Fruit fly (Drosophila melanogaster) whole organism, prepupa: ENCODE measurements around the gene mRpL44.

ENCODE experiments used
- Blimp-1 ChIP-seq: fragments of 200-800 bp; sonication (Bioruptor generic); optimal IDR thresholded peaks from 3 replicates; lab custom pipeline; 2017; ENCODE audit warnings: missing biosample characterization, missing genetic modification characterization, mild to moderate bottlenecking, moderate library complexity, missing genetic modification reagents
- CG11294 ChIP-seq: fragments of 200-800 bp; sonication (Bioruptor generic); IDR thresholded peaks from 2 replicates; pipeline ENCODE4 v1.3.6; 2022; ENCODE audit warnings: missing biosample characterization, missing genetic modification characterization
- CG11762 ChIP-seq: fragments of 200-800 bp; sonication (Bioruptor generic); optimal IDR thresholded peaks from 3 replicates; lab custom pipeline; 2016; ENCODE audit warnings: missing biosample characterization, missing genetic modification characterization; ENCODE audit not compliant: insufficient read depth
- CG11902 ChIP-seq: fragments of 200-800 bp; sonication (Bioruptor generic); optimal IDR thresholded peaks from 3 replicates; lab custom pipeline; 2016; ENCODE audit warnings: missing biosample characterization, missing genetic modification characterization
- CG15336 ChIP-seq: fragments of 200-800 bp; sonication (Bioruptor generic); IDR thresholded peaks from 2 replicates; pipeline ENCODE4 v1.3.6; 2022; ENCODE audit warnings: missing biosample characterization, missing genetic modification characterization
- CG1621 ChIP-seq: fragments of 200-800 bp; sonication (Bioruptor generic); optimal IDR thresholded peaks from 3 replicates; lab custom pipeline; 2018; ENCODE audit warnings: missing biosample characterization, mild to moderate bottlenecking, missing genetic modification characterization
- CG16779 ChIP-seq: fragments of 200-800 bp; sonication (Bioruptor generic); optimal IDR thresholded peaks from 3 replicates; lab custom pipeline; 2017; ENCODE audit warnings: missing biosample characterization, mild to moderate bottlenecking, missing genetic modification characterization
- CG31627 ChIP-seq: fragments of 200-800 bp; sonication (Bioruptor generic); optimal IDR thresholded peaks from 3 replicates; lab custom pipeline; 2016; ENCODE audit warnings: missing biosample characterization, missing genetic modification characterization
- CG32006 ChIP-seq: fragments of 200-800 bp; sonication (Bioruptor generic); optimal IDR thresholded peaks from 3 replicates; lab custom pipeline; 2017; ENCODE audit warnings: missing biosample characterization, mild to moderate bottlenecking, missing genetic modification characterization
- CG34406 ChIP-seq: fragments of 200-800 bp; sonication (Bioruptor generic); optimal IDR thresholded peaks from 3 replicates; lab custom pipeline; 2016; ENCODE audit warnings: missing biosample characterization, missing genetic modification characterization
- CG3919 ChIP-seq: fragments of 200-800 bp; sonication (Bioruptor generic); optimal IDR thresholded peaks from 3 replicates; lab custom pipeline; 2016; ENCODE audit warnings: missing biosample characterization, missing genetic modification characterization
- CG4318 ChIP-seq: fragments of 200-800 bp; sonication (Bioruptor generic); optimal IDR thresholded peaks from 3 replicates; lab custom pipeline; 2017; ENCODE audit warnings: missing biosample characterization, mild to moderate bottlenecking, missing genetic modification characterization
- CG6163 ChIP-seq: fragments of 200-800 bp; sonication (Bioruptor generic); IDR thresholded peaks from 3 replicates; pipeline ENCODE4 v1.3.6; 2022; ENCODE audit warnings: missing biosample characterization, missing genetic modification characterization
- CG6792 ChIP-seq: fragments of 200-800 bp; sonication (Bioruptor generic); optimal IDR thresholded peaks from 3 replicates; lab custom pipeline; 2016; ENCODE audit warnings: missing biosample characterization, missing genetic modification characterization
- CG6808 ChIP-seq: fragments of 200-800 bp; sonication (Bioruptor generic); optimal IDR thresholded peaks from 3 replicates; lab custom pipeline; 2017; ENCODE audit warnings: missing biosample characterization, missing genetic modification characterization, mild to moderate bottlenecking, moderate library complexity, missing genetic modification reagents
- CG6854 ChIP-seq: fragments of 200-800 bp; sonication (Bioruptor generic); optimal IDR thresholded peaks from 2 replicates; lab custom pipeline; 2017; ENCODE audit warnings: missing biosample characterization, mild to moderate bottlenecking, missing genetic modification characterization
- CG7368 ChIP-seq: fragments of 200-800 bp; sonication (Bioruptor generic); optimal IDR thresholded peaks from 3 replicates; lab custom pipeline; 2016; ENCODE audit warnings: missing biosample characterization, missing genetic modification characterization
- CG8119 ChIP-seq: fragments of 200-800 bp; sonication (Bioruptor generic); IDR thresholded peaks from 3 replicates; pipeline ENCODE4 v1.3.6; 2022; ENCODE audit warnings: missing biosample characterization, missing genetic modification characterization
- CG8319 ChIP-seq: fragments of 200-800 bp; sonication (Bioruptor generic); optimal IDR thresholded peaks from 3 replicates; lab custom pipeline; 2016; ENCODE audit warnings: missing biosample characterization, missing genetic modification characterization
- CG8632 ChIP-seq: fragments of 200-800 bp; sonication (Bioruptor generic); optimal IDR thresholded peaks from 3 replicates; lab custom pipeline; 2016; ENCODE audit warnings: missing biosample characterization, missing genetic modification characterization
- Eip75B ChIP-seq: fragments of 200-800 bp; sonication (Bioruptor generic); optimal IDR thresholded peaks from 3 replicates; lab custom pipeline; 2016; ENCODE audit warnings: missing biosample characterization, missing genetic modification characterization
- Eip78C ChIP-seq: fragments of 200-800 bp; sonication (Bioruptor generic); peaks from one replicate; lab custom pipeline; 2016; ENCODE audit warnings: missing biosample characterization, missing genetic modification characterization
- Eip93F ChIP-seq: fragments of 200-800 bp; sonication (Bioruptor generic); optimal IDR thresholded peaks from 2 replicates; lab custom pipeline; 2016; ENCODE audit warnings: missing biosample characterization, mild to moderate bottlenecking, missing genetic modification characterization
- Ets21C ChIP-seq: fragments of 200-800 bp; sonication (Bioruptor generic); optimal IDR thresholded peaks from 3 replicates; lab custom pipeline; 2016; ENCODE audit warnings: missing biosample characterization, missing genetic modification characterization
- Ets96B ChIP-seq: fragments of 200-800 bp; optimal IDR thresholded peaks from 2 replicates; lab custom pipeline; 2019; ENCODE audit warnings: missing biosample characterization, mild to moderate bottlenecking, missing genetic modification characterization, moderate library complexity
- Gug ChIP-seq: fragments of 200-800 bp; sonication (Bioruptor generic); IDR thresholded peaks from 2 replicates; pipeline ENCODE4 v1.3.6; 2022; ENCODE audit warnings: missing biosample characterization, missing genetic modification characterization
- Hr38 ChIP-seq: sonication (Bioruptor generic); optimal IDR thresholded peaks from 2 replicates; lab custom pipeline; 2016; ENCODE audit warnings: missing biosample characterization, missing genetic modification characterization
- Hr39 ChIP-seq: fragments of 200-800 bp; sonication (Bioruptor generic); optimal IDR thresholded peaks from 2 replicates; lab custom pipeline; 2016; ENCODE audit warnings: missing biosample characterization, missing genetic modification characterization
- Hr4 ChIP-seq: fragments of 200-800 bp; sonication (Bioruptor generic); optimal IDR thresholded peaks from 3 replicates; lab custom pipeline; 2016; ENCODE audit warnings: missing biosample characterization, missing genetic modification characterization
- Lpt ChIP-seq: fragments of 200-800 bp; sonication (Bioruptor generic); optimal IDR thresholded peaks from 3 replicates; lab custom pipeline; 2016; ENCODE audit warnings: missing biosample characterization, missing genetic modification characterization
- Met ChIP-seq: fragments of 200-800 bp; sonication (Bioruptor generic); optimal IDR thresholded peaks from 3 replicates; lab custom pipeline; 2016; ENCODE audit warnings: missing biosample characterization, missing genetic modification characterization
- OdsH ChIP-seq: fragments of 200-800 bp; sonication (Bioruptor generic); optimal IDR thresholded peaks from 3 replicates; lab custom pipeline; 2016; ENCODE audit warnings: missing biosample characterization, missing genetic modification characterization
- Smox ChIP-seq: fragments of 200-800 bp; sonication (Bioruptor generic); optimal IDR thresholded peaks from 3 replicates; lab custom pipeline; 2016; ENCODE audit warnings: missing biosample characterization, missing genetic modification characterization
- Sox102F ChIP-seq: fragments of 200-800 bp; sonication (Bioruptor generic); optimal IDR thresholded peaks from 2 replicates; lab custom pipeline; 2016; ENCODE audit warnings: missing biosample characterization, mild to moderate bottlenecking, missing genetic modification characterization
- Sox14 ChIP-seq: fragments of 200-800 bp; sonication (Bioruptor generic); optimal IDR thresholded peaks from 3 replicates; lab custom pipeline; 2016; ENCODE audit warnings: missing biosample characterization, missing genetic modification characterization
- Sox15 ChIP-seq: fragments of 200-800 bp; sonication (Bioruptor generic); optimal IDR thresholded peaks from 3 replicates; lab custom pipeline; 2016; ENCODE audit warnings: missing biosample characterization, missing genetic modification characterization
- achi ChIP-seq: fragments of 200-800 bp; sonication (Bioruptor generic); optimal IDR thresholded peaks from 3 replicates; lab custom pipeline; 2016; ENCODE audit warnings: missing biosample characterization, missing genetic modification characterization
- acj6 ChIP-seq: fragments of 200-800 bp; sonication (Bioruptor generic); optimal IDR thresholded peaks from 3 replicates; lab custom pipeline; 2016; ENCODE audit warnings: missing biosample characterization, missing genetic modification characterization
- cyc ChIP-seq: fragments of 200-800 bp; sonication (Bioruptor generic); optimal IDR thresholded peaks from 3 replicates; lab custom pipeline; 2016; ENCODE audit warnings: missing biosample characterization, missing genetic modification characterization
- dac ChIP-seq: fragments of 200-800 bp; sonication (Bioruptor generic); optimal IDR thresholded peaks from 2 replicates; lab custom pipeline; 2017; ENCODE audit warnings: missing biosample characterization, mild to moderate bottlenecking, missing genetic modification characterization
- dsx ChIP-seq: fragments of 200-800 bp; optimal IDR thresholded peaks from 3 replicates; lab custom pipeline; 2019; ENCODE audit warnings: missing biosample characterization, mild to moderate bottlenecking, missing genetic modification characterization, moderate library complexity; ENCODE audit not compliant: poor library complexity, severe bottlenecking
- eg ChIP-seq: fragments of 200-800 bp; sonication (Bioruptor generic); IDR thresholded peaks from 3 replicates; pipeline ENCODE4 v1.3.6; 2022; ENCODE audit warnings: missing biosample characterization, missing genetic modification characterization
- esn ChIP-seq: fragments of 200-800 bp; sonication (Bioruptor generic); optimal IDR thresholded peaks from 2 replicates; lab custom pipeline; 2016; ENCODE audit warnings: missing biosample characterization, mild to moderate bottlenecking, missing genetic modification characterization, moderate library complexity
- fd59A ChIP-seq: fragments of 200-800 bp; sonication (Bioruptor generic); optimal IDR thresholded peaks from 2 replicates; lab custom pipeline; 2017; ENCODE audit warnings: missing biosample characterization, mild to moderate bottlenecking, missing genetic modification characterization, missing genetic modification reagents
- fd85E ChIP-seq: fragments of 200-800 bp; sonication (Bioruptor generic); optimal IDR thresholded peaks from 3 replicates; lab custom pipeline; 2016; ENCODE audit warnings: missing biosample characterization, missing genetic modification characterization
- fkh ChIP-seq: fragments of 200-800 bp; sonication (Bioruptor generic); optimal IDR thresholded peaks from 3 replicates; lab custom pipeline; 2017; ENCODE audit warnings: missing biosample characterization, mild to moderate bottlenecking, missing genetic modification characterization, moderate library complexity
- net ChIP-seq: fragments of 200-800 bp; sonication (Bioruptor generic); optimal IDR thresholded peaks from 3 replicates; lab custom pipeline; 2016; ENCODE audit warnings: missing biosample characterization, missing genetic modification characterization
- pdm3 ChIP-seq: fragments of 200-800 bp; sonication (Bioruptor generic); optimal IDR thresholded peaks from 3 replicates; lab custom pipeline; 2016; ENCODE audit warnings: missing biosample characterization, missing genetic modification characterization
- salr ChIP-seq, 2 experiments: fragments of 200-800 bp; sonication (Bioruptor generic); optimal IDR thresholded peaks; 3 replicates each; lab custom pipeline; 2016 to 2018; ENCODE audit warnings: missing biosample characterization in 2 of 2, missing genetic modification characterization in 2 of 2, mild to moderate bottlenecking in 1 of 2
- spab ChIP-seq: fragments of 200-800 bp; sonication (Bioruptor generic); optimal IDR thresholded peaks from 2 replicates; lab custom pipeline; 2017; ENCODE audit warnings: missing biosample characterization, mild to moderate bottlenecking, missing genetic modification characterization, missing genetic modification reagents
- svp ChIP-seq: fragments of 200-800 bp; sonication (Bioruptor generic); peaks from one replicate; lab custom pipeline; 2016; ENCODE audit warnings: missing biosample characterization, missing genetic modification characterization
- topi ChIP-seq: fragments of 200-800 bp; sonication (Bioruptor generic); optimal IDR thresholded peaks from 3 replicates; lab custom pipeline; 2016; ENCODE audit warnings: missing biosample characterization, missing genetic modification characterization
- vri ChIP-seq: fragments of 200-800 bp; sonication (Bioruptor generic); optimal IDR thresholded peaks from 3 replicates; lab custom pipeline; 2016; ENCODE audit warnings: missing biosample characterization, mild to moderate bottlenecking, missing genetic modification characterization

The mRpL44 gene

dm6 chr3R:5466875-5467274, 3.6 kb downstream of the mRpL44 start, which contains the start of gene RpL35A:
TSS of gene RpL35A (minus strand) at chr3R:5467101.
- peak; percentile 52 for TF ChIP-seq Sox14 (GFP tag; lab: Kevin White, UChicago)
- TF ChIP-seq CG6163 (GFP tag; lab: Robert Waterston, UW): peak; percentile 76
- no peak for TF ChIP-seq fkh (GFP tag; lab: Kevin White, UChicago)
- TF ChIP-seq CG11902 (GFP tag; lab: Kevin White, UChicago): no peak
- 0 out of 2 replicates have a peak, but pooled peaks have one; percentile 12 for TF ChIP-seq CG15336 (GFP tag; lab: Robert Waterston, UW)
- peak; percentile 65; the same call in 2 of the 3 replicates for TF ChIP-seq eg (GFP tag; lab: Robert Waterston, UW)
- no peak for TF ChIP-seq fd59A (GFP tag; lab: Kevin White, UChicago)
- no peak for TF ChIP-seq CG16779 (tag; lab: Kevin White, UChicago)
- TF ChIP-seq CG1621 (tag; lab: Kevin White, UChicago): peak; percentile 59
- peak; percentile 82 for TF ChIP-seq CG3919 (GFP tag; lab: Kevin White, UChicago)
- TF ChIP-seq Hr38 (GFP tag; lab: Kevin White, UChicago): no peak
- peak; percentile 55 for TF ChIP-seq Eip75B (GFP tag; lab: Kevin White, UChicago)
- peak; percentile 5 for TF ChIP-seq Ets96B (tag; lab: Kevin White, UChicago)
- peak; percentile 54 for TF ChIP-seq CG31627 (GFP tag; lab: Kevin White, UChicago)
- TF ChIP-seq esn (GFP tag; lab: Kevin White, UChicago): peak; percentile 77
- TF ChIP-seq CG6808 (GFP tag; lab: Kevin White, UChicago): peak; percentile 62
- no peak for TF ChIP-seq Smox (GFP tag; lab: Kevin White, UChicago)
- peak; percentile 85 for TF ChIP-seq net (GFP tag; lab: Kevin White, UChicago)
- peak; percentile 22 for TF ChIP-seq OdsH
- TF ChIP-seq acj6: peak; percentile 49
- no peak for TF ChIP-seq vri (GFP tag; lab: Kevin White, UChicago)
- no peak for TF ChIP-seq CG11294 (GFP tag; lab: Robert Waterston, UW)
- peak; percentile 55 for TF ChIP-seq CG6792
- TF ChIP-seq achi (GFP tag; lab: Kevin White, UChicago): peak; percentile 58
- TF ChIP-seq CG34406 (GFP tag; lab: Kevin White, UChicago): peak; percentile 60
- TF ChIP-seq Ets21C (GFP tag; lab: Kevin White, UChicago): no peak
- peak; percentile 41 for TF ChIP-seq Hr39
- no peak for TF ChIP-seq Hr4
- TF ChIP-seq Sox15: no peak
- TF ChIP-seq CG8119 (GFP tag; lab: Robert Waterston, UW): no peak
- TF ChIP-seq pdm3 (GFP tag; lab: Kevin White, UChicago): peak; percentile 53
- TF ChIP-seq Eip93F (GFP tag; lab: Kevin White, UChicago): no peak
- no peak for TF ChIP-seq CG4318 (GFP tag; lab: Kevin White, UChicago)
- peak; percentile 74 for TF ChIP-seq Blimp-1 (GFP tag; lab: Kevin White, UChicago)
- peak; percentile 39 for TF ChIP-seq CG11762 (GFP tag; lab: Kevin White, UChicago)
- TF ChIP-seq dac (GFP tag; lab: Kevin White, UChicago): peak; percentile 21
- peak in 1 of 2 experiments; percentile 67 for TF ChIP-seq salr (GFP tag; optimal IDR thresholded peaks at IDR 0.05; lab: Kevin White, UChicago)
- no peak for TF ChIP-seq spab (GFP tag; lab: Kevin White, UChicago)
- TF ChIP-seq CG7368 (GFP tag; lab: Kevin White, UChicago): peak; percentile 68
- TF ChIP-seq svp: no peak
- peak; percentile 80 for TF ChIP-seq Met (GFP tag; lab: Kevin White, UChicago)
- TF ChIP-seq CG8319 (GFP tag; lab: Kevin White, UChicago): no peak
- peak; percentile 93 for TF ChIP-seq CG6854 (GFP tag; lab: Kevin White, UChicago)
- no peak for TF ChIP-seq CG32006
- TF ChIP-seq topi (GFP tag; lab: Kevin White, UChicago): peak; percentile 78
- TF ChIP-seq Sox102F (GFP tag; lab: Kevin White, UChicago): no peak
- peak; percentile 74 for TF ChIP-seq dsx (GFP tag; lab: Kevin White, UChicago)
- TF ChIP-seq Eip78C: peak; percentile 92
- peak; percentile 58 for TF ChIP-seq cyc (GFP tag; lab: Kevin White, UChicago)
- TF ChIP-seq Lpt (GFP tag; lab: Kevin White, UChicago): no peak
- TF ChIP-seq CG8632: peak; percentile 64
- TF ChIP-seq Gug: no peak
- TF ChIP-seq fd85E (GFP tag; lab: Kevin White, UChicago): no peak
